Worm (Caenorhabditis elegans): ENCODE data around the gene eat-17.
A peak's percentile ranks its signal among the peaks of the same experiment; 100 is the strongest.

eat-17 gene

ce11 chrX:16445793-16446248 lies 29.2 kb upstream of the eat-17 start, which contains the start of gene twf-2 (continued):
- TF ChIP-seq dmd-6 (GFP tag; IDR thresholded peaks at IDR 0.05), result peak; percentile 78
- TF ChIP-seq ctbp-1 (GFP tag; IDR thresholded peaks at IDR 0.05), result peak; percentile 77
- no peak for TF ChIP-seq daf-8 (GFP tag; IDR thresholded peaks at IDR 0.05)
- TF ChIP-seq zip-11 (GFP tag; IDR thresholded peaks at IDR 0.05), result no peak
- TF ChIP-seq pha-4 (GFP tag; IDR thresholded peaks at IDR 0.05), result peak; percentile 66
- TF ChIP-seq pha-4 (tag; optimal IDR thresholded peaks at IDR 0.05), result peak; percentile 32
- no peak for TF ChIP-seq attf-4 (tag; optimal IDR thresholded peaks at IDR 0.05)
- no peak for TF ChIP-seq lin-39 (tag; optimal IDR thresholded peaks at IDR 0.05)
- TF ChIP-seq T26A8.4 (GFP tag; IDR thresholded peaks at IDR 0.05), result no peak; the same call in 1 of the 2 replicates
- TF ChIP-seq hif-1 (tag; optimal IDR thresholded peaks at IDR 0.05), result peak; percentile 1 to 71
- TF ChIP-seq nhr-6 (tag; optimal IDR thresholded peaks at IDR 0.05), result peak; percentile 76
- no peak for TF ChIP-seq Y48G9A.11 (GFP tag; IDR thresholded peaks at IDR 0.05)
- TF ChIP-seq ceh-20 (GFP tag; IDR thresholded peaks at IDR 0.05), result no peak
- TF ChIP-seq hlh-30 (tag; optimal IDR thresholded peaks at IDR 0.05; ENCODE audit: insufficient read depth), result peak; percentile 90
- TF ChIP-seq arid-1 (GFP tag; conservative IDR thresholded peaks at IDR 0.05), result no peak; the same call in 1 of the 2 replicates
- no peak for TF ChIP-seq F10B5.3 (tag; optimal IDR thresholded peaks at IDR 0.05)
- no peak for TF ChIP-seq unc-39 (tag; optimal IDR thresholded peaks at IDR 0.05)
- TF ChIP-seq vab-7 (GFP tag; IDR thresholded peaks at IDR 0.05), result 0 out of 2 replicates have a peak, but pooled peaks have one; percentile 8
- no peak for TF ChIP-seq fos-1 (tag; optimal IDR thresholded peaks at IDR 0.05)
- no peak for TF ChIP-seq lin-29 (GFP tag; IDR thresholded peaks at IDR 0.05)
- TF ChIP-seq mdt-29 (GFP tag; IDR thresholded peaks at IDR 0.05), result no peak
- TF ChIP-seq nhr-76 (tag; optimal IDR thresholded peaks at IDR 0.05), result no peak
- peak; percentile 50 for TF ChIP-seq ztf-7 (tag; optimal IDR thresholded peaks at IDR 0.05)
- TF ChIP-seq unc-62 (GFP tag; optimal IDR thresholded peaks at IDR 0.05 in 1 of 2), result peak in 1 of 2 experiments; percentile 98
- TF ChIP-seq unc-62 (tag; optimal IDR thresholded peaks at IDR 0.05), result no peak
- TF ChIP-seq hmg-1.1 (GFP tag; IDR thresholded peaks at IDR 0.05), result peak; percentile 89
- TF ChIP-seq dve-1 (tag; optimal IDR thresholded peaks at IDR 0.05; ENCODE audit: insufficient read depth), result peak; percentile 78
- TF ChIP-seq tag-97 (GFP tag; IDR thresholded peaks at IDR 0.05), result no peak
- no peak for TF ChIP-seq lin-15B (tag; optimal IDR thresholded peaks at IDR 0.05)
- peak; percentile 13 for TF ChIP-seq ceh-32 (tag; optimal IDR thresholded peaks at IDR 0.05; ENCODE audit: poor library complexity)
- TF ChIP-seq Y5F2A.4 (GFP tag; optimal IDR thresholded peaks at IDR 0.05), result no peak
- peak; percentile 77 for TF ChIP-seq mes-2 (tag; optimal IDR thresholded peaks at IDR 0.05; ENCODE audit: poor library complexity, severe bottlenecking)

- TF ChIP-seq set-16 (GFP tag; IDR thresholded peaks at IDR 0.05) (no peak), aha-1 (tag) (peak; percentile 96)
Observed at ce11 chrX:16443657-16444056, 27.0 kb upstream of the eat-17 start.

ce11 chrX:16440949-16441348 lies 24.3 kb upstream of the eat-17 start:
- TF ChIP-seq jun-1 (tag; optimal IDR thresholded peaks at IDR 0.05) (no peak), pqm-1 (tag; optimal IDR thresholded peaks at IDR 0.05) (no peak), pha-4 (GFP tag; IDR thresholded peaks at IDR 0.05) (0 out of 2 replicates have a peak, but pooled peaks have one; percentile 33), pha-4 (tag; optimal IDR thresholded peaks at IDR 0.05) (no peak), zip-11 (GFP tag; IDR thresholded peaks at IDR 0.05) (no peak), unc-62 (GFP tag; optimal IDR thresholded peaks at IDR 0.05 in 1 of 2) (no peak), unc-62 (tag; optimal IDR thresholded peaks at IDR 0.05) (no peak), D1046.2 (GFP tag; IDR thresholded peaks at IDR 0.05) (0 out of 2 replicates have a peak, but pooled peaks have one; percentile 60), snpc-1.2 (GFP tag; IDR thresholded peaks at IDR 0.05) (peak; percentile 18; the same call in 1 of the 2 replicates), Y48G9A.11 (GFP tag; IDR thresholded peaks at IDR 0.05) (0 out of 2 replicates have a peak, but pooled peaks have one; percentile 42), vab-7 (GFP tag; IDR thresholded peaks at IDR 0.05) (peak; percentile 55; the same call in 1 of the 2 replicates), Y105C5A.15 (GFP tag; IDR thresholded peaks at IDR 0.05) (no peak)
